Worm (Caenorhabditis elegans) whole organism, L4 larva: ENCODE results near the gene lys-2.

Source experiments
- aly-2 ChIP-seq: sonication (generic microtip); optimal IDR thresholded peaks from 2 replicates; lab custom pipeline; 2018; ENCODE audit warnings: missing biosample characterization, missing genetic modification characterization
- ama-1 ChIP-seq: fragments of 150-350 bp; optimal IDR thresholded peaks from 2 replicates; lab custom pipeline; 2014; ENCODE audit warnings: inconsistent platforms, mixed read lengths
- ceh-82 ChIP-seq: sonication (generic microtip); optimal IDR thresholded peaks from 2 replicates; lab custom pipeline; 2017; ENCODE audit warnings: missing biosample characterization, missing genetic modification characterization
- lin-39 ChIP-seq: fragments of 150-350 bp; optimal IDR thresholded peaks from 2 replicates; lab custom pipeline; 2014; ENCODE audit warnings: missing biosample characterization, missing genetic modification reagents, missing genetic modification characterization
- nhr-76 ChIP-seq: fragments of 150-350 bp; optimal IDR thresholded peaks from 2 replicates; lab custom pipeline; 2014; ENCODE audit warnings: missing biosample characterization, missing genetic modification characterization
- nhr-77 ChIP-seq: fragments of 150-350 bp; optimal IDR thresholded peaks from 2 replicates; lab custom pipeline; 2014; ENCODE audit warnings: missing biosample characterization, missing genetic modification characterization
- unc-130 ChIP-seq: sonication (generic microtip); optimal IDR thresholded peaks from 2 replicates; lab custom pipeline; 2016; ENCODE audit warnings: missing genetic modification reagents, missing genetic modification characterization, missing compliant biosample characterization
- unc-62 ChIP-seq, 3 experiments: fragments of 150-350 bp in 1 of 3; sonication (generic microtip); optimal IDR thresholded peaks in 2 of 3; peaks in 1 of 3; 1 replicate in 1 of 3; 2 replicates in 2 of 3; lab custom pipeline; 2014 to 2017; ENCODE audit warnings: missing biosample characterization in 3 of 3, missing genetic modification characterization in 3 of 3, missing genetic modification reagents in 3 of 3, missing genotype in 1 of 3
- zfp-2 ChIP-seq: sonication (generic microtip); optimal IDR thresholded peaks from 2 replicates; lab custom pipeline; 2016; ENCODE audit warnings: mild to moderate bottlenecking, missing genetic modification characterization, missing compliant biosample characterization

ce11 chrV:10319434-10319833, 38.2 kb upstream of the lys-2 start, which contains the start of gene B0024.11:
- TF ChIP-seq nhr-77 (tag; lab: Kevin White, UChicago) (no peak), lin-39 (tag; lab: Kevin White, UChicago) (no peak), unc-62 (GFP tag; optimal IDR thresholded peaks at IDR 0.05 in 1 of 2; lab: Kevin White, UChicago) (no peak), unc-62 (tag; optimal IDR thresholded peaks at IDR 0.05; lab: Kevin White, UChicago) (no peak), aly-2 (tag; lab: Kevin White, UChicago) (no peak), unc-130 (GFP tag; lab: Kevin White, UChicago) (no peak), ceh-82 (tag; lab: Kevin White, UChicago) (no peak), ama-1 (lab: Kevin White, UChicago) (no peak), nhr-76 (tag; lab: Kevin White, UChicago) (no peak), zfp-2 (no peak)
